Fruit fly (Drosophila melanogaster) whole organism, embryonic: ENCODE data around the gene CG6356.

Experiments
- Atf3 ChIP-seq: fragments of 200-800 bp; sonication (Bioruptor generic); optimal IDR thresholded peaks from 3 replicates; lab custom pipeline; 2016; ENCODE audit warnings: missing biosample characterization, missing genetic modification characterization
- BtbVII ChIP-seq: fragments of 200-800 bp; sonication (Bioruptor generic); optimal IDR thresholded peaks from 3 replicates; lab custom pipeline; 2017; ENCODE audit warnings: missing biosample characterization, mild to moderate bottlenecking, missing genetic modification characterization
- CG10209 ChIP-seq: fragments of 200-800 bp; sonication (Bioruptor generic); optimal IDR thresholded peaks from 3 replicates; lab custom pipeline; 2017; ENCODE audit warnings: missing biosample characterization, mild to moderate bottlenecking, missing genetic modification characterization, missing genetic modification reagents
- CG10959 ChIP-seq: fragments of 200-800 bp; sonication (Bioruptor generic); IDR thresholded peaks from 2 replicates; pipeline ENCODE4 v1.3.6; 2022; ENCODE audit warnings: missing biosample characterization, missing genetic modification characterization
- CG11398 ChIP-seq: fragments of 200-800 bp; sonication (Bioruptor generic); optimal IDR thresholded peaks from 2 replicates; lab custom pipeline; 2016; ENCODE audit warnings: missing biosample characterization, missing genetic modification characterization
- CG11560 ChIP-seq: fragments of 200-800 bp; sonication (Bioruptor generic); IDR thresholded peaks from 3 replicates; pipeline ENCODE4 v1.3.6; 2022; ENCODE audit warnings: missing biosample characterization, missing genetic modification characterization
- CG11723 ChIP-seq: fragments of 200-800 bp; sonication (Bioruptor generic); optimal IDR thresholded peaks from 2 replicates; lab custom pipeline; 2017; ENCODE audit warnings: missing biosample characterization, mild to moderate bottlenecking, missing genetic modification characterization
- CG12071 ChIP-seq: fragments of 200-800 bp; sonication (Bioruptor generic); optimal IDR thresholded peaks from 3 replicates; lab custom pipeline; 2018; ENCODE audit warnings: missing biosample characterization, mild to moderate bottlenecking, missing genetic modification characterization
- CG12104 ChIP-seq: fragments of 200-800 bp; sonication (Bioruptor generic); optimal IDR thresholded peaks from 3 replicates; lab custom pipeline; 2016; ENCODE audit warnings: missing biosample characterization, missing genetic modification characterization
- CG12769 ChIP-seq: fragments of 200-800 bp; sonication (Bioruptor generic); optimal IDR thresholded peaks from 2 replicates; lab custom pipeline; 2019; ENCODE audit warnings: missing biosample characterization, mild to moderate bottlenecking, missing genetic modification characterization, moderate library complexity
- CG13624 ChIP-seq: fragments of 200-800 bp; sonication (Bioruptor generic); optimal IDR thresholded peaks from 2 replicates; lab custom pipeline; 2016; ENCODE audit warnings: missing biosample characterization, missing genetic modification characterization
- CG14667 ChIP-seq: fragments of 200-800 bp; sonication (Bioruptor generic); IDR thresholded peaks from 2 replicates; pipeline ENCODE4 v1.3.6; 2022; ENCODE audit warnings: missing biosample characterization, missing genetic modification characterization
- CG15011 ChIP-seq: fragments of 200-800 bp; sonication (Bioruptor generic); optimal IDR thresholded peaks from 3 replicates; lab custom pipeline; 2018; ENCODE audit warnings: missing biosample characterization, mild to moderate bottlenecking, missing genetic modification characterization
- CG1602 ChIP-seq: fragments of 200-800 bp; sonication (Bioruptor generic); optimal IDR thresholded peaks from 3 replicates; lab custom pipeline; 2016; ENCODE audit warnings: missing biosample characterization, missing genetic modification characterization
- CG16813 ChIP-seq: fragments of 200-800 bp; sonication (Bioruptor generic); IDR thresholded peaks from 3 replicates; pipeline ENCODE4 v1.3.6; 2022; ENCODE audit warnings: missing biosample characterization, missing genetic modification characterization; ENCODE audit not compliant: partially characterized antibody
- CG17829 ChIP-seq: fragments of 200-800 bp; optimal IDR thresholded peaks from 2 replicates; lab custom pipeline; 2019; ENCODE audit warnings: missing biosample characterization, mild to moderate bottlenecking, missing genetic modification characterization, moderate library complexity
- CG2199 ChIP-seq: fragments of 200-800 bp; sonication (Bioruptor generic); IDR thresholded peaks from 3 replicates; pipeline ENCODE4 v1.3.6; 2022; ENCODE audit warnings: missing biosample characterization, missing genetic modification characterization
- CG2712 ChIP-seq: fragments of 200-800 bp; optimal IDR thresholded peaks from 3 replicates; lab custom pipeline; 2019; ENCODE audit warnings: missing biosample characterization, mild to moderate bottlenecking, missing genetic modification characterization, moderate library complexity
- CG30431 ChIP-seq: fragments of 200-800 bp; sonication (Bioruptor generic); optimal IDR thresholded peaks from 2 replicates; lab custom pipeline; 2017; ENCODE audit warnings: missing biosample characterization, missing genetic modification characterization
- CG3838 ChIP-seq: fragments of 200-800 bp; sonication (Bioruptor generic); optimal IDR thresholded peaks from 3 replicates; lab custom pipeline; 2016; ENCODE audit warnings: missing biosample characterization, missing genetic modification characterization
- CG6683 ChIP-seq: fragments of 200-800 bp; sonication (Bioruptor generic); optimal IDR thresholded peaks from 2 replicates; lab custom pipeline; 2017; ENCODE audit warnings: missing biosample characterization, mild to moderate bottlenecking, missing genetic modification characterization, missing genetic modification reagents
- CG6791 ChIP-seq: fragments of 200-800 bp; sonication (Bioruptor generic); IDR thresholded peaks from 3 replicates; pipeline ENCODE4 v1.3.6; 2022; ENCODE audit warnings: missing biosample characterization, missing genetic modification characterization; ENCODE audit not compliant: partially characterized antibody
- CG7556 ChIP-seq: fragments of 200-800 bp; sonication (Bioruptor generic); optimal IDR thresholded peaks from 2 replicates; lab custom pipeline; 2017; ENCODE audit warnings: missing biosample characterization, mild to moderate bottlenecking, missing genetic modification characterization
- CkIIα-i1 ChIP-seq: fragments of 200-800 bp; sonication (Bioruptor generic); IDR thresholded peaks from 2 replicates; pipeline ENCODE4 v1.3.6; 2022; ENCODE audit warnings: missing biosample characterization, missing genetic modification characterization
- CoRest ChIP-seq: fragments of 200-800 bp; sonication (Bioruptor generic); optimal IDR thresholded peaks from 3 replicates; lab custom pipeline; 2018; ENCODE audit warnings: missing biosample characterization, mild to moderate bottlenecking, missing genetic modification characterization, moderate library complexity
- D19B ChIP-seq: fragments of 200-800 bp; sonication (Bioruptor generic); optimal IDR thresholded peaks from 2 replicates; lab custom pipeline; 2017; ENCODE audit warnings: missing biosample characterization, mild to moderate bottlenecking, missing genetic modification characterization
- Doc3 ChIP-seq: fragments of 200-800 bp; sonication (Bioruptor generic); IDR thresholded peaks from 3 replicates; pipeline ENCODE4 v1.3.6; 2022; ENCODE audit warnings: missing biosample characterization, missing genetic modification characterization; ENCODE audit not compliant: partially characterized antibody
- Dp ChIP-seq: fragments of 200-800 bp; sonication (Bioruptor generic); optimal IDR thresholded peaks from 2 replicates; lab custom pipeline; 2018; ENCODE audit warnings: missing biosample characterization, mild to moderate bottlenecking, missing genetic modification characterization, moderate library complexity
- Gug ChIP-seq: fragments of 200-800 bp; sonication (Bioruptor generic); IDR thresholded peaks from 4 replicates; pipeline ENCODE4 v1.3.6; 2022; ENCODE audit warnings: missing biosample characterization, missing genetic modification characterization
- Mad ChIP-seq: fragments of 200-800 bp; sonication (Bioruptor generic); optimal IDR thresholded peaks from 2 replicates; lab custom pipeline; 2016; ENCODE audit warnings: missing biosample characterization, missing genetic modification characterization
- Oaz ChIP-seq: fragments of 200-800 bp; sonication (Bioruptor generic); IDR thresholded peaks from 2 replicates; pipeline ENCODE4 v1.3.6; 2022; ENCODE audit warnings: missing biosample characterization, missing genetic modification characterization
- Trl ChIP-seq, 3 experiments: fragments of >200 bp in 2 of 3; fragments of 200-800 bp in 1 of 3; sonication (Bioruptor generic) in 1 of 3; optimal IDR thresholded peaks; 2 replicates in 1 of 3; 3 replicates in 2 of 3; lab custom pipeline; 2016 to 2017; ENCODE audit warnings: missing biosample characterization in 1 of 3, missing genetic modification characterization in 1 of 3
- aop ChIP-seq: fragments of 200-800 bp; sonication (Bioruptor generic); IDR thresholded peaks from 2 replicates; pipeline ENCODE4 v1.3.6; 2022; ENCODE audit warnings: missing biosample characterization, missing genetic modification characterization
- bab2 ChIP-seq: fragments of 200-800 bp; sonication (Bioruptor generic); optimal IDR thresholded peaks from 2 replicates; lab custom pipeline; 2016; ENCODE audit warnings: missing biosample characterization, missing genetic modification characterization
- cg ChIP-seq: fragments of 200-800 bp; sonication (Bioruptor generic); optimal IDR thresholded peaks from 3 replicates; lab custom pipeline; 2019; ENCODE audit warnings: missing biosample characterization, mild to moderate bottlenecking, missing genetic modification characterization, moderate library complexity
- chn ChIP-seq: fragments of 200-800 bp; sonication (Bioruptor generic); optimal IDR thresholded peaks from 2 replicates; lab custom pipeline; 2016; ENCODE audit warnings: missing biosample characterization, missing genetic modification characterization
- croc ChIP-seq: fragments of 200-800 bp; sonication (Bioruptor generic); conservative IDR thresholded peaks from 3 replicates; pipeline ENCODE4 v1.3.6; 2022; ENCODE audit warnings: missing biosample characterization, missing genetic modification characterization
- da ChIP-seq: fragments of 200-800 bp; sonication (Bioruptor generic); optimal IDR thresholded peaks from 2 replicates; lab custom pipeline; 2016; ENCODE audit warnings: missing biosample characterization, missing genetic modification characterization
- dmrt99B ChIP-seq: fragments of 200-800 bp; sonication (Bioruptor generic); optimal IDR thresholded peaks from 2 replicates; lab custom pipeline; 2018; ENCODE audit warnings: missing biosample characterization, mild to moderate bottlenecking, missing genetic modification characterization, moderate library complexity
- grn ChIP-seq: fragments of 200-800 bp; sonication (Bioruptor generic); optimal IDR thresholded peaks from 3 replicates; lab custom pipeline; 2017; ENCODE audit warnings: missing biosample characterization, missing genetic modification characterization
- ken ChIP-seq: fragments of 200-800 bp; sonication (Bioruptor generic); IDR thresholded peaks from 3 replicates; pipeline ENCODE4 v1.3.6; 2022; ENCODE audit warnings: missing biosample characterization, missing genetic modification characterization
- mld ChIP-seq: fragments of 200-800 bp; sonication (Bioruptor generic); IDR thresholded peaks from 3 replicates; pipeline ENCODE4 v1.3.6; 2022; ENCODE audit warnings: missing biosample characterization, missing genetic modification characterization; ENCODE audit not compliant: partially characterized antibody
- peb ChIP-seq: fragments of 200-800 bp; sonication (Bioruptor generic); IDR thresholded peaks from 2 replicates; pipeline ENCODE4 v1.3.6; 2022; ENCODE audit warnings: missing biosample characterization, missing genetic modification characterization
- phol ChIP-seq: fragments of 200-800 bp; sonication (Bioruptor generic); optimal IDR thresholded peaks from 3 replicates; lab custom pipeline; 2018; ENCODE audit warnings: missing biosample characterization, mild to moderate bottlenecking, missing genetic modification characterization, moderate library complexity
- sc ChIP-seq, 3 experiments: fragments of >200 bp in 2 of 3; fragments of 200-800 bp in 1 of 3; sonication (Bioruptor generic) in 1 of 3; optimal IDR thresholded peaks; 2 replicates in 2 of 3; 3 replicates in 1 of 3; lab custom pipeline; 2017; ENCODE audit warnings: mild to moderate bottlenecking in 1 of 3, missing biosample characterization in 1 of 3, missing genetic modification characterization in 1 of 3, missing genetic modification reagents in 1 of 3
- sd ChIP-seq: fragments of 200-800 bp; sonication (Bioruptor generic); optimal IDR thresholded peaks from 3 replicates; lab custom pipeline; 2018; ENCODE audit warnings: missing biosample characterization, mild to moderate bottlenecking, missing genetic modification characterization, moderate library complexity
- slbo ChIP-seq: fragments of 200-800 bp; sonication (Bioruptor generic); IDR thresholded peaks from 2 replicates; pipeline ENCODE4 v1.3.6; 2022; ENCODE audit warnings: missing biosample characterization, missing genetic modification characterization
- tio ChIP-seq: fragments of 200-800 bp; sonication (Bioruptor generic); optimal IDR thresholded peaks from 2 replicates; lab custom pipeline; 2017; ENCODE audit warnings: missing biosample characterization, missing genetic modification characterization, inconsistent platforms

CG6356 gene

dm6 chr3R:24318217-24319082, 34.7 kb downstream of the CG6356 start, which contains the start of the genes Nab2 and BRWD3 (continued):
- TF ChIP-seq CG13624 (GFP tag; lab: Kevin White, UChicago) (no peak), CkIIα-i1 (no peak), tio (no peak), BtbVII (GFP tag; lab: Kevin White, UChicago) (no peak), CG12769 (no peak), slbo (GFP tag; lab: Robert Waterston, UW) (peak; percentile 75), Oaz (GFP tag; lab: Robert Waterston, UW) (peak; percentile 30; the same call in 1 of the 2 replicates), CG10959 (GFP tag; lab: Robert Waterston, UW) (no peak), CG3838 (no peak), aop (GFP tag; lab: Robert Waterston, UW) (no peak), CG14667 (no peak), CG2199 (GFP tag; lab: Robert Waterston, UW) (no peak), sc (optimal IDR thresholded peaks at IDR 0.05; lab: Kevin White, UChicago) (no peak), sc (GFP tag; optimal IDR thresholded peaks at IDR 0.05; lab: Kevin White, UChicago) (no peak), CG15011 (no peak), peb (no peak), CG11723 (no peak), Trl (optimal IDR thresholded peaks at IDR 0.05; lab: Kevin White, UChicago) (no peak), Trl (GFP tag; optimal IDR thresholded peaks at IDR 0.05; lab: Kevin White, UChicago) (peak; percentile 27), CG1602 (peak; percentile 18), CG11560 (tag; lab: Robert Waterston, UW) (peak; percentile 57; the same call in 2 of the 3 replicates), CG6683 (GFP tag; lab: Kevin White, UChicago) (no peak), CG7556 (GFP tag; lab: Kevin White, UChicago) (no peak), CG11398 (GFP tag; lab: Kevin White, UChicago) (no peak), CG12071 (no peak), CG10209 (GFP tag; lab: Kevin White, UChicago) (no peak), grn (GFP tag; lab: Kevin White, UChicago) (no peak), D19B (GFP tag; lab: Kevin White, UChicago) (no peak), croc (GFP tag; lab: Robert Waterston, UW) (no peak), Doc3 (GFP tag; lab: Robert Waterston, UW) (peak; percentile 33), Dp (peak; percentile 47), CG30431 (GFP tag; lab: Kevin White, UChicago) (no peak), mld (GFP tag; lab: Robert Waterston, UW) (peak; percentile 60; the same call in 1 of the 3 replicates), cg (GFP tag; lab: Kevin White, UChicago) (no peak), CG17829 (tag; lab: Kevin White, UChicago) (peak; percentile 18), Mad (peak; percentile 30), da (GFP tag; lab: Kevin White, UChicago) (no peak), dmrt99B (no peak), CoRest (tag; lab: Kevin White, UChicago) (peak; percentile 47), CG12104 (GFP tag; lab: Kevin White, UChicago) (peak; percentile 49), Gug (GFP tag; lab: Robert Waterston, UW) (peak; percentile 29; the same call in 1 of the 4 replicates), sd (no peak), phol (tag; lab: Kevin White, UChicago) (peak; percentile 65), ken (GFP tag; lab: Robert Waterston, UW) (peak; percentile 60; the same call in 1 of the 3 replicates), Atf3 (no peak), CG6791 (peak; percentile 85), CG16813 (peak; percentile 71), CG2712 (tag; lab: Kevin White, UChicago) (no peak), chn (GFP tag; lab: Kevin White, UChicago) (no peak), bab2 (GFP tag; lab: Kevin White, UChicago) (no peak)
